Worm (Caenorhabditis elegans) whole organism, late embryonic: ENCODE results near the gene ctsa-1.1.

ENCODE experiments used
- T23F11.4 ChIP-seq: fragments of 200-800 bp; sonication (Bioruptor generic); optimal IDR thresholded peaks from 2 replicates; lab custom pipeline; 2018; ENCODE audit warnings: mild to moderate bottlenecking, missing genetic modification characterization, missing compliant biosample characterization
- ahr-1 ChIP-seq: sonication (generic microtip); optimal IDR thresholded peaks from 2 replicates; lab custom pipeline; 2016; ENCODE audit warnings: missing genetic modification characterization, missing compliant biosample characterization
- ceh-18 ChIP-seq: sonication (generic microtip); optimal IDR thresholded peaks from 2 replicates; lab custom pipeline; 2016; ENCODE audit warnings: missing genetic modification characterization, missing compliant biosample characterization
- ceh-19 ChIP-seq: fragments of 200-800 bp; sonication (Bioruptor generic); optimal IDR thresholded peaks from 2 replicates; lab custom pipeline; 2018; ENCODE audit warnings: mild to moderate bottlenecking, missing genetic modification characterization, missing compliant biosample characterization
- ceh-24 ChIP-seq: sonication (generic microtip); optimal IDR thresholded peaks from 2 replicates; lab custom pipeline; 2016; ENCODE audit warnings: mild to moderate bottlenecking, missing genetic modification characterization, missing compliant biosample characterization
- ceh-48 ChIP-seq: sonication (generic microtip); optimal IDR thresholded peaks from 2 replicates; lab custom pipeline; 2016; ENCODE audit warnings: missing genetic modification characterization, inconsistent platforms, missing compliant biosample characterization
- gmeb-2 ChIP-seq: sonication (generic microtip); optimal IDR thresholded peaks from 2 replicates; lab custom pipeline; 2016; ENCODE audit warnings: missing genetic modification characterization, inconsistent platforms, missing compliant biosample characterization
- hlh-30 ChIP-seq: sonication (generic microtip); optimal IDR thresholded peaks from 2 replicates; lab custom pipeline; 2017; ENCODE audit warnings: antibody characterized with exemption, missing genetic modification characterization, missing compliant biosample characterization; ENCODE audit not compliant: insufficient read depth
- lim-6 ChIP-seq: sonication (generic microtip); optimal IDR thresholded peaks from 2 replicates; lab custom pipeline; 2016; ENCODE audit warnings: missing genetic modification characterization, missing compliant biosample characterization
- mec-3 ChIP-seq: sonication (generic microtip); optimal IDR thresholded peaks from 2 replicates; lab custom pipeline; 2016; ENCODE audit warnings: borderline replicate concordance, missing genetic modification characterization, missing compliant biosample characterization
- odd-2 ChIP-seq: sonication (generic microtip); optimal IDR thresholded peaks from 2 replicates; lab custom pipeline; 2017; ENCODE audit warnings: antibody characterized with exemption, mild to moderate bottlenecking, missing genetic modification characterization, missing compliant biosample characterization
- pha-4 ChIP-seq: fragments of 150-350 bp; optimal IDR thresholded peaks from 2 replicates; lab custom pipeline; 2018; ENCODE audit warnings: missing biosample characterization, missing genetic modification reagents, missing genetic modification characterization
- tbx-2 ChIP-seq: sonication (generic microtip); optimal IDR thresholded peaks from 2 replicates; lab custom pipeline; 2016; ENCODE audit warnings: missing genetic modification characterization, missing compliant biosample characterization

DNA sequence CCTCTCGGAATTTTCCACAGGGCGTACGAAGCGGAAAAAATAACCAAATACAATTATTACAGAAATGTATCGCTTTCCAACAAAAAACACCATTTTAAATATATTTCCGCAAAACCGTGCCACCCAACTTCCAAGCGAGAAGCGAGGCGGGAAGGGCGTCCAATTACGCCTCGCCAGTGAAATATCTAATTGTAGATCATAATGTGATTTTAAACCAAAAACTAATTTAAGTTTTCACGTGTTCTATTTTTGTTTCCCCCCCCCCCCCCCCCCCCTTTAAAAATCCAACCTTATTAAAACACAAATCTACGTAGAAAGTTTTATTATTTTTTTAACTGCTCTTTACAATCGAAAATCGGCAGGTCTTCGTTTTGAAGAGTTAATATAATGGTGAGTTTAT is 48.0 kb upstream of the ctsa-1.1 start, which contains the start of gene F10G7.12:
- no peak for TF ChIP-seq hlh-30 (tag; lab: Kevin White, UChicago)
- TF ChIP-seq tbx-2 (tag; lab: Kevin White, UChicago): no peak
- no peak for TF ChIP-seq mec-3 (tag; lab: Kevin White, UChicago)
- no peak for TF ChIP-seq ahr-1 (tag; lab: Kevin White, UChicago)
- TF ChIP-seq ceh-18 (tag; lab: Kevin White, UChicago): no peak
- TF ChIP-seq T23F11.4 (GFP tag; lab: Kevin White, UChicago): no peak
- TF ChIP-seq lim-6 (tag; lab: Kevin White, UChicago): no peak
- no peak for TF ChIP-seq ceh-48 (tag; lab: Kevin White, UChicago)
- no peak for TF ChIP-seq odd-2 (tag; lab: Kevin White, UChicago)
- no peak for TF ChIP-seq gmeb-2
- TF ChIP-seq ceh-19 (GFP tag; lab: Kevin White, UChicago): no peak
- no peak for TF ChIP-seq pha-4 (tag; lab: Kevin White, UChicago)
- no peak for TF ChIP-seq ceh-24 (tag; lab: Kevin White, UChicago)
